Fruit fly (Drosophila melanogaster): ENCODE data around the gene CG3402.

Gene CG3402

dm6 chr3L:652637-653036 is at the start of gene CG3402:
TSS of gene CG3402 (minus strand) at chr3L:652881.
- TF ChIP-seq CG4617 (GFP tag; optimal IDR thresholded peaks at IDR 0.05; ENCODE audit: borderline replicate concordance) (peak; percentile 67), CG33557 (GFP tag; optimal IDR thresholded peaks at IDR 0.05) (no peak), sug (tag; optimal IDR thresholded peaks at IDR 0.05) (peak; percentile 11), CG17328 (GFP tag; IDR thresholded peaks at IDR 0.05) (no peak), Mrtf (GFP tag; IDR thresholded peaks at IDR 0.05) (no peak), bbx (GFP tag; IDR thresholded peaks at IDR 0.05; ENCODE audit: partially characterized antibody) (peak; percentile 66; the same call in 1 of the 2 replicates), E2f1 (GFP tag; IDR thresholded peaks at IDR 0.05) (no peak), hb (GFP tag; IDR thresholded peaks at IDR 0.05; ENCODE audit: partially characterized antibody) (peak; percentile 62; the same call in 1 of the 3 replicates), Usf (GFP tag; optimal IDR thresholded peaks at IDR 0.05) (no peak), CkIIα-i1 (GFP tag; IDR thresholded peaks at IDR 0.05) (no peak), eve (GFP tag; optimal IDR thresholded peaks at IDR 0.05) (no peak), cg (GFP tag; optimal IDR thresholded peaks at IDR 0.05) (peak; percentile 75), Scr (GFP tag; IDR thresholded peaks at IDR 0.05; ENCODE audit: partially characterized antibody) (peak; percentile 76), sima (GFP tag; optimal IDR thresholded peaks at IDR 0.05) (no peak), ro (GFP tag; IDR thresholded peaks at IDR 0.05) (no peak), CG15011 (GFP tag; optimal IDR thresholded peaks at IDR 0.05) (no peak), amos (GFP tag; IDR thresholded peaks at IDR 0.05; ENCODE audit: partially characterized antibody) (peak; percentile 74), stwl (tag; optimal IDR thresholded peaks at IDR 0.05) (peak; percentile 61), CG15479 (GFP tag; optimal IDR thresholded peaks at IDR 0.05) (no peak), Rx (GFP tag; IDR thresholded peaks at IDR 0.05) (no peak), CG34422 (GFP tag; IDR thresholded peaks at IDR 0.05) (0 out of 3 replicates have a peak, but pooled peaks have one; percentile 19), nerfin-1 (tag; optimal IDR thresholded peaks at IDR 0.05) (peak; percentile 19), trem (tag; optimal IDR thresholded peaks at IDR 0.05) (peak; percentile 38), CG8281 (tag; optimal IDR thresholded peaks at IDR 0.05) (no peak), HmgD (GFP tag; optimal IDR thresholded peaks at IDR 0.05) (no peak), Doc3 (GFP tag; IDR thresholded peaks at IDR 0.05; ENCODE audit: partially characterized antibody) (peak; percentile 72), disco-r (GFP tag; optimal IDR thresholded peaks at IDR 0.05) (no peak), nerfin-2 (GFP tag; IDR thresholded peaks at IDR 0.05; ENCODE audit: partially characterized antibody) (peak; percentile 53; the same call in 1 of the 2 replicates), CG17912 (GFP tag; optimal IDR thresholded peaks at IDR 0.05) (no peak), CG15601 (tag; optimal IDR thresholded peaks at IDR 0.05) (no peak), mld (GFP tag; IDR thresholded peaks at IDR 0.05; ENCODE audit: partially characterized antibody) (peak; percentile 71; the same call in 2 of the 3 replicates), CG18619 (GFP tag; optimal IDR thresholded peaks at IDR 0.05) (no peak), CG14710 (tag; optimal IDR thresholded peaks at IDR 0.05) (peak; percentile 14), Dref (GFP tag; IDR thresholded peaks at IDR 0.05) (peak; percentile 84), ssp (GFP tag; IDR thresholded peaks at IDR 0.05) (no peak), Fer1 (GFP tag; optimal IDR thresholded peaks at IDR 0.05) (peak; percentile 7), CG17829 (tag; optimal IDR thresholded peaks at IDR 0.05) (peak; percentile 14), unc-4 (GFP tag; IDR thresholded peaks at IDR 0.05; ENCODE audit: partially characterized antibody) (peak; percentile 73), en (GFP tag; optimal IDR thresholded peaks at IDR 0.05) (no peak), Opbp (GFP tag; IDR thresholded peaks at IDR 0.05; ENCODE audit: partially characterized antibody) (peak; percentile 68; the same call in 2 of the 3 replicates), Max (GFP tag; optimal IDR thresholded peaks at IDR 0.05) (no peak), CG16813 (GFP tag; IDR thresholded peaks at IDR 0.05; ENCODE audit: partially characterized antibody) (peak; percentile 68), hkb (optimal IDR thresholded peaks at IDR 0.05) (no peak), hkb (GFP tag; IDR thresholded peaks at IDR 0.05) (no peak), pzg (GFP tag; optimal IDR thresholded peaks at IDR 0.05) (peak; percentile 55), tna (GFP tag; IDR thresholded peaks at IDR 0.05; ENCODE audit: partially characterized antibody) (peak; percentile 75), dmrt11E (tag; optimal IDR thresholded peaks at IDR 0.05) (no peak), CG10267 (tag; optimal IDR thresholded peaks at IDR 0.05) (peak; percentile 33), Dll (GFP tag; IDR thresholded peaks at IDR 0.05; ENCODE audit: partially characterized antibody) (peak; percentile 81)

All from whole organism, embryonic.